Worm (Caenorhabditis elegans) whole organism, L4 larva: ENCODE data around the gene nhr-92.

Source experiments
- D1046.2 ChIP-seq: fragments of 200-800 bp; sonication (Bioruptor generic); IDR thresholded peaks from 2 replicates; pipeline ENCODE4 v1.3.6; 2022; ENCODE audit warnings: missing genetic modification characterization, missing compliant biosample characterization
- F26F4.8 ChIP-seq: fragments of 200-800 bp; sonication (Bioruptor generic); conservative IDR thresholded peaks from 2 replicates; pipeline ENCODE4 v1.3.6; 2022; ENCODE audit warnings: missing genetic modification characterization, missing compliant biosample characterization
- T26A8.4 ChIP-seq: fragments of 200-800 bp; sonication (Bioruptor generic); IDR thresholded peaks from 2 replicates; pipeline ENCODE4 v1.3.6; 2022; ENCODE audit warnings: missing genetic modification characterization, missing compliant biosample characterization
- Y48G9A.11 ChIP-seq: fragments of 200-800 bp; sonication (Bioruptor generic); IDR thresholded peaks from 2 replicates; pipeline ENCODE4 v1.3.6; 2022; ENCODE audit warnings: missing genetic modification reagents, missing genetic modification characterization, missing compliant biosample characterization
- Y75B8A.6 ChIP-seq: fragments of 200-800 bp; sonication (Bioruptor generic); IDR thresholded peaks from 2 replicates; pipeline ENCODE4 v1.3.6; 2022; ENCODE audit warnings: missing genetic modification reagents, missing genetic modification characterization, missing compliant biosample characterization
- aha-1 ChIP-seq: fragments of 150-350 bp; peaks from one replicate; lab custom pipeline; 2014; ENCODE audit warnings: missing biosample characterization, missing genetic modification characterization
- ama-1 ChIP-seq: fragments of 150-350 bp; optimal IDR thresholded peaks from 2 replicates; lab custom pipeline; 2014; ENCODE audit warnings: inconsistent platforms, mixed read lengths
- arid-1 ChIP-seq: fragments of 200-800 bp; sonication (Bioruptor generic); conservative IDR thresholded peaks from 2 replicates; pipeline ENCODE4 v1.3.6; 2022; ENCODE audit warnings: missing genetic modification reagents, missing genetic modification characterization, missing compliant biosample characterization
- ceh-20 ChIP-seq: fragments of 200-800 bp; sonication (Bioruptor generic); IDR thresholded peaks from 2 replicates; pipeline ENCODE4 v1.3.6; 2022; ENCODE audit warnings: missing genetic modification reagents, missing genetic modification characterization, missing compliant biosample characterization
- ceh-28 ChIP-seq: fragments of 150-350 bp; optimal IDR thresholded peaks from 2 replicates; lab custom pipeline; 2014; ENCODE audit warnings: missing biosample characterization, missing genetic modification reagents, missing genetic modification characterization
- ceh-32 ChIP-seq: sonication (generic microtip); optimal IDR thresholded peaks from 2 replicates; lab custom pipeline; 2016; ENCODE audit warnings: mild to moderate bottlenecking, missing genetic modification characterization, missing compliant biosample characterization; ENCODE audit not compliant: poor library complexity
- ceh-82 ChIP-seq: sonication (generic microtip); optimal IDR thresholded peaks from 2 replicates; lab custom pipeline; 2017; ENCODE audit warnings: missing biosample characterization, missing genetic modification characterization
- cey-2 ChIP-seq: sonication (generic microtip); optimal IDR thresholded peaks from 3 replicates; lab custom pipeline; 2017; ENCODE audit warnings: missing genetic modification characterization, mild to moderate bottlenecking, missing compliant biosample characterization, antibody characterized with exemption, borderline replicate concordance; ENCODE audit not compliant: insufficient read depth
- ctbp-1 ChIP-seq: fragments of 200-800 bp; sonication (Bioruptor generic); IDR thresholded peaks from 2 replicates; pipeline ENCODE4 v1.3.6; 2022; ENCODE audit warnings: missing genetic modification reagents, missing genetic modification characterization, missing compliant biosample characterization
- daf-12 ChIP-seq: fragments of 150-350 bp; optimal IDR thresholded peaks from 2 replicates; lab custom pipeline; 2014; ENCODE audit warnings: missing biosample characterization, missing genetic modification reagents, missing genetic modification characterization
- dmd-6 ChIP-seq: fragments of 200-800 bp; sonication (Bioruptor generic); IDR thresholded peaks from 2 replicates; pipeline ENCODE4 v1.3.6; 2022; ENCODE audit warnings: missing genetic modification reagents, missing genetic modification characterization, missing compliant biosample characterization
- egl-27 ChIP-seq: sonication (generic microtip); optimal IDR thresholded peaks from 3 replicates; lab custom pipeline; 2017; ENCODE audit warnings: missing biosample characterization, missing genetic modification reagents, missing genetic modification characterization
- egl-43 ChIP-seq: fragments of 200-800 bp; sonication (Bioruptor generic); IDR thresholded peaks from 2 replicates; pipeline ENCODE4 v1.3.6; 2022; ENCODE audit warnings: missing genetic modification reagents, missing genetic modification characterization, missing compliant biosample characterization
- fos-1 ChIP-seq: fragments of 150-350 bp; optimal IDR thresholded peaks from 2 replicates; lab custom pipeline; 2014; ENCODE audit warnings: missing biosample characterization, missing genetic modification characterization
- hlh-11 ChIP-seq: fragments of 200-800 bp; sonication (Bioruptor generic); optimal IDR thresholded peaks from 2 replicates; lab custom pipeline; 2018; ENCODE audit warnings: mild to moderate bottlenecking, missing genetic modification characterization, missing compliant biosample characterization
- lin-1 ChIP-seq: fragments of 200-800 bp; sonication (Bioruptor generic); IDR thresholded peaks from 2 replicates; pipeline ENCODE4 v1.3.6; 2022; ENCODE audit warnings: missing genetic modification reagents, missing genetic modification characterization, missing compliant biosample characterization
- lin-39 ChIP-seq: fragments of 150-350 bp; optimal IDR thresholded peaks from 2 replicates; lab custom pipeline; 2014; ENCODE audit warnings: missing biosample characterization, missing genetic modification reagents, missing genetic modification characterization
- madf-5 ChIP-seq, 2 experiments: fragments of 200-800 bp; sonication (Bioruptor generic); IDR thresholded peaks; 2 replicates each; pipeline ENCODE4 v1.3.6; 2022; ENCODE audit warnings: missing compliant biosample characterization in 2 of 2, missing genetic modification characterization in 2 of 2
- mdt-29 ChIP-seq: fragments of 200-800 bp; sonication (Bioruptor generic); IDR thresholded peaks from 2 replicates; pipeline ENCODE4 v1.3.6; 2022; ENCODE audit warnings: missing genetic modification reagents, missing genetic modification characterization, missing compliant biosample characterization
- mep-1 ChIP-seq: fragments of 150-350 bp; sonication (generic microtip); optimal IDR thresholded peaks from 3 replicates; lab custom pipeline; 2014; ENCODE audit warnings: missing biosample characterization, missing genetic modification characterization
- mes-2 ChIP-seq: sonication (generic microtip); optimal IDR thresholded peaks from 2 replicates; lab custom pipeline; 2016; ENCODE audit warnings: missing genotype, mild to moderate bottlenecking, missing genetic modification characterization, missing compliant biosample characterization; ENCODE audit not compliant: poor library complexity, severe bottlenecking
- nhr-10 ChIP-seq: fragments of 150-350 bp; optimal IDR thresholded peaks from 2 replicates; lab custom pipeline; 2014; ENCODE audit warnings: missing biosample characterization, missing genetic modification characterization
- nhr-111 ChIP-seq: fragments of 200-800 bp; sonication (Bioruptor generic); optimal IDR thresholded peaks from 2 replicates; lab custom pipeline; 2018; ENCODE audit warnings: mild to moderate bottlenecking, missing genetic modification characterization, missing compliant biosample characterization
- nhr-237 ChIP-seq: sonication (generic microtip); optimal IDR thresholded peaks from 2 replicates; lab custom pipeline; 2017; ENCODE audit warnings: missing biosample characterization, missing genetic modification characterization
- nhr-25 ChIP-seq: sonication (generic microtip); optimal IDR thresholded peaks from 2 replicates; lab custom pipeline; 2017; ENCODE audit warnings: missing genetic modification characterization, mild to moderate bottlenecking, missing compliant biosample characterization, antibody characterized with exemption, moderate library complexity, borderline replicate concordance; ENCODE audit not compliant: insufficient read depth
- php-3 ChIP-seq: fragments of 200-800 bp; sonication (Bioruptor generic); IDR thresholded peaks from 2 replicates; pipeline ENCODE4 v1.3.6; 2022; ENCODE audit warnings: missing genetic modification reagents, missing genetic modification characterization, missing compliant biosample characterization
- saeg-2 ChIP-seq: fragments of 200-800 bp; sonication (Bioruptor generic); IDR thresholded peaks from 2 replicates; pipeline ENCODE4 v1.3.6; 2022; ENCODE audit warnings: missing genetic modification reagents, missing genetic modification characterization, missing compliant biosample characterization
- sdz-12 ChIP-seq: fragments of 200-800 bp; sonication (Bioruptor generic); optimal IDR thresholded peaks from 2 replicates; lab custom pipeline; 2018; ENCODE audit warnings: mild to moderate bottlenecking, missing genetic modification characterization, missing compliant biosample characterization
- skn-1 ChIP-seq: fragments of 150-350 bp; optimal IDR thresholded peaks from 2 replicates; lab custom pipeline; 2014; ENCODE audit warnings: missing biosample characterization, missing genetic modification characterization
- unc-130 ChIP-seq: sonication (generic microtip); optimal IDR thresholded peaks from 2 replicates; lab custom pipeline; 2016; ENCODE audit warnings: missing genetic modification reagents, missing genetic modification characterization, missing compliant biosample characterization
- unc-62 ChIP-seq, 3 experiments: fragments of 150-350 bp in 1 of 3; sonication (generic microtip); optimal IDR thresholded peaks in 2 of 3; peaks in 1 of 3; 1 replicate in 1 of 3; 2 replicates in 2 of 3; lab custom pipeline; 2014 to 2017; ENCODE audit warnings: missing biosample characterization in 3 of 3, missing genetic modification characterization in 3 of 3, missing genetic modification reagents in 3 of 3, missing genotype in 1 of 3
- vab-7 ChIP-seq: fragments of 200-800 bp; sonication (Bioruptor generic); IDR thresholded peaks from 2 replicates; pipeline ENCODE4 v1.3.6; 2022; ENCODE audit warnings: missing genetic modification reagents, missing genetic modification characterization, missing compliant biosample characterization
- zag-1 ChIP-seq: fragments of 150-350 bp; optimal IDR thresholded peaks from 2 replicates; lab custom pipeline; 2014; ENCODE audit warnings: missing biosample characterization, missing genetic modification characterization

Gene nhr-92

DNA sequence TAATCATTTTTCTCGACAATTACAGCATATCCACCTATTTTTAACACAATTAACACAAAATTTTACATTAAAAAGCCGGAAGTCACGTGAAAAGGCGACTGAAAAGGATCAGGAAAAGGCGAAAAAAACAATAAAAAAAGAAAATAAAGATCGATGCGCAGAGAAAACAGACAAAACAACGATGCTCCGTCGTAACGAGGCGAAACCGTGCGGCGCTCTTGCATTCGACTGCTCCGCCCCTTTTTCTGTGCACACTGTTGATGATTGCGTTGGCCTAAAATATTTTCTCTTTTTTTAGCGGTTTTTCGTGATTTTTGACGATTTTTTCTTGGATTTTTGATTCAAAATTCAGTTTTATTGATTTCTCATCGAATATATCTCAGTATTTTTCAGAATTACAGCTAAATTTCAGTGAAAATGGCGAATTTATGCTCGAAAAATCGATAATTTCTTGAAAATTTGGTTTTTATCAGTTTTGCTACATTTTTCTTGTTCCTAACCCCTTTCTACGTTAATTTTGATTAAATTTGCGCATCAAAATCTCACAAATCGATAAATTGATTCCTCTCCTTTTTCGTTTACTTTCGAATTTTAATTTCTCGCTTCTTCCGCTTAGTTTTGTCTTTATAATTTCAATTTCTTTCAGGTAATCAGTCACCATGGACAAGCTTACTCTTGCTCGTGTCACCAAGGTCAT, 39.3 kb downstream of the nhr-92 start, which contains the start of gene rps-28 (continued):
- peak; percentile 90 for TF ChIP-seq egl-43 (GFP tag; lab: Robert Waterston, UW)
- TF ChIP-seq lin-39 (tag; lab: Kevin White, UChicago), result peak; percentile 19
- no peak for TF ChIP-seq daf-12
- TF ChIP-seq unc-130 (GFP tag; lab: Kevin White, UChicago), result peak; percentile 97
- no peak for TF ChIP-seq cey-2 (tag; lab: Kevin White, UChicago)
- TF ChIP-seq ceh-20, result peak; percentile 91

DNA sequence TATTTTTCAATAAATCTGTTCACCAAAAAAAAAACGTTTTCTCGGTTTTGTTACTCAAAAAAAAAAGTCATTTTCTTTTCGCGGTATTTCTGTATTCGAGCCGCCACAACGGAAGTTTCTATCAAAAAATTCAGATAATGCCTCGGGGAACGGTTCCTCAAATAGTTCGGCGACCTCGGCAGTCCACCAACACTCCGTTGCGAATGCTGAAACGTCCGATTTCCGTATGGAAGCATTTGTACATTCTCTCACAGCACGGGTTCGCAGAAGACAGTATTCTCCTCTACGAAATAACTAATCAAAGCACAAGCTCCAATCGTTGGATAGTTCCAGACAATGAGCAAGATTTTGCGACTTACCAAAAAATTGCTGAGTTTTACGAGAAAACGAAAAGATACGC, 40.1 kb downstream of the nhr-92 start, which contains the start of gene Y41D4B.4:
Y41D4B.4 (plus strand) TSS at position 133 of the 400 bp plus-strand sequence.
- TF ChIP-seq Y75B8A.6 (GFP tag; lab: Robert Waterston, UW), result 0 out of 2 replicates have a peak, but pooled peaks have one; percentile 10
- peak; percentile 56; the same call in 1 of the 2 replicates for TF ChIP-seq Y48G9A.11 (GFP tag; lab: Robert Waterston, UW)
- no peak for TF ChIP-seq skn-1 (tag; lab: Kevin White, UChicago)
- 0 out of 2 replicates have a peak, but pooled peaks have one; percentile 7 for TF ChIP-seq arid-1 (GFP tag; lab: Robert Waterston, UW)
- no peak for TF ChIP-seq nhr-25
- TF ChIP-seq vab-7, result 0 out of 2 replicates have a peak, but pooled peaks have one; percentile 29
- TF ChIP-seq madf-5 (GFP tag; IDR thresholded peaks at IDR 0.05; lab: Robert Waterston, UW), result no peak
- no peak for TF ChIP-seq ama-1 (lab: Kevin White, UChicago)
- TF ChIP-seq ctbp-1, result no peak
- TF ChIP-seq mdt-29 (GFP tag; lab: Robert Waterston, UW), result 0 out of 2 replicates have a peak, but pooled peaks have one; percentile 47
- TF ChIP-seq T26A8.4 (GFP tag; lab: Robert Waterston, UW), result no peak
- TF ChIP-seq aha-1 (tag; lab: Kevin White, UChicago), result peak; percentile 28

DNA sequence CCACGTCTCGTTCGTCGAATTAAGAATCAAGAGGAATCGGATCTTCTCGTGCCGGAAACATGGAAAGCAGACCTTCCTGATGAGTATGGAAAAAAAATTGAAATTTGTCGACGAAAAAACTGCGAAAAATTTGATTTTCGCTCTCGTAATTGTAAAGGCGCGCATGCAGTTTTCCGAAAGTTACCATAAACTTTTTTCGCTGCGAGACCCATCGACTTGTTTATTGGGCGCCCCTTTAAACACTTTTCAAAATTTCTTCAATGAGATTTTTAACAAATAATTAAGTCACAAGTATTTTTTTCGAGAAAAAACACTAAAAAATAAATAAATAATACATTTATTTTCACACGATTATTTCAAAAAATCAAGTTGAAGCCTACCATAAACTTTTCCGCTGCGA, 40.8 kb downstream of the nhr-92 start:
- TF ChIP-seq fos-1 (tag; lab: Kevin White, UChicago), result no peak
- no peak for TF ChIP-seq nhr-111 (GFP tag; lab: Kevin White, UChicago)
- no peak for TF ChIP-seq D1046.2 (GFP tag; lab: Robert Waterston, UW)
- no peak for TF ChIP-seq ceh-28 (tag; lab: Kevin White, UChicago)
- no peak for TF ChIP-seq hlh-11 (tag; lab: Kevin White, UChicago)
- no peak for TF ChIP-seq mep-1 (tag; lab: Kevin White, UChicago)
- peak in 1 of 2 experiments; percentile 76 for TF ChIP-seq unc-62 (GFP tag; optimal IDR thresholded peaks at IDR 0.05 in 1 of 2; lab: Kevin White, UChicago)
- TF ChIP-seq unc-62 (tag; optimal IDR thresholded peaks at IDR 0.05; lab: Kevin White, UChicago), result no peak
- TF ChIP-seq nhr-237 (tag; lab: Kevin White, UChicago), result no peak

DNA sequence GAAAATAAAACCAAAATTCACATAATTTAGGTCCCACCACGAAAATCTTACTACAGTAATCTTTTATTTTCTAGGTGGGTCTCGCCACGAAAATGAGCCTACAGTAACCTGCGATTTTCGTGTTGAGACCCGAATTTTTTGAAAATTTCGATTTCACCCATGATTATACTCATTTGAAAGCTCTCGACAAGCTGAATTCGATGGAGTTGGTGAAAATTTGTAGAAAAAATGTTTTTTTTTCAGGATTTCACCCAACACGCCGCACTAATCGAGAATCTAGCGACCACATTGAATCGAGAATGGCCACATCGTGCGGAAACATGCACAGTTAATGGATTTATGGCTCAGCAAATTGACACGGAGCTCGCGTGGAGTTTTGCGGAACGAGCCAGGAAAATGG, 43.0 kb downstream of the nhr-92 start:
- peak in 1 of 2 experiments; percentile 65 for TF ChIP-seq unc-62 (GFP tag; optimal IDR thresholded peaks at IDR 0.05 in 1 of 2; lab: Kevin White, UChicago)
- no peak for TF ChIP-seq unc-62 (tag; optimal IDR thresholded peaks at IDR 0.05; lab: Kevin White, UChicago)
- TF ChIP-seq aha-1 (tag; lab: Kevin White, UChicago), result peak; percentile 65
- TF ChIP-seq dmd-6 (GFP tag; lab: Robert Waterston, UW), result no peak

DNA sequence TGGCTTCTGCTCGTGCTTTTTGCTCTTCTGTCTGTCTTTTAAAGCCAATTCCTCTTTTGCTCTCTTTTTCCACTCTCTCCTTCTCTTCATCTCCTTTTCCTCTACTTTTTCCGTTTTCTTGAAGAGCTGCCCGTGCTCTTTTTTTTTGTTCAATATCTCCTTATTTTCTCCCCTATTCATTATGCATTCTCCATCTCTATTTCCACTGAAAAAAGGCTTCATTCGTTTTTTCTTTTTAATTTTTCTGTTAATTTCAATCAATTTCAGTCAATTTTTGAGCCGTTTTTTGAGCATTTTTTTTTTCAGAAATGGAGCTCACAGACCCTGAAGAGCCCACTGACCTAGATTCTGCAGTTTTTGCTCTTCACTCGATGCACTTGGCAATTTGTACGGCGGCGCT, 52.5 kb downstream of the nhr-92 start, which contains the start of gene Y41D4B.1:
Y41D4B.1 (plus strand) TSS at position 301 of the 400 bp plus-strand sequence.
- no peak for TF ChIP-seq vab-7
- no peak for TF ChIP-seq mes-2 (tag; lab: Kevin White, UChicago)
- TF ChIP-seq php-3 (GFP tag; lab: Robert Waterston, UW), result no peak
- no peak for TF ChIP-seq saeg-2 (GFP tag; lab: Robert Waterston, UW)
- no peak for TF ChIP-seq lin-1 (GFP tag; lab: Robert Waterston, UW)
- no peak for TF ChIP-seq ceh-28 (tag; lab: Kevin White, UChicago)
- TF ChIP-seq egl-27 (tag; lab: Kevin White, UChicago), result no peak
- TF ChIP-seq D1046.2 (GFP tag; lab: Robert Waterston, UW), result no peak
- TF ChIP-seq T26A8.4 (GFP tag; lab: Robert Waterston, UW), result no peak
- no peak for TF ChIP-seq zag-1 (tag; lab: Kevin White, UChicago)
- TF ChIP-seq ceh-32 (tag; lab: Kevin White, UChicago), result no peak
- no peak for TF ChIP-seq sdz-12 (GFP tag; lab: Kevin White, UChicago)
- no peak for TF ChIP-seq nhr-10 (tag; lab: Kevin White, UChicago)
- no peak for TF ChIP-seq ceh-82 (tag; lab: Kevin White, UChicago)
- TF ChIP-seq F26F4.8 (GFP tag; lab: Robert Waterston, UW), result no peak
